Fruit fly (Drosophila melanogaster) S2 (cell line): Measurements from ENCODE around the gene AIMP2.

ENCODE experiments used
- CG8478 ChIP-seq: fragments of >200 bp; optimal IDR thresholded peaks from 2 replicates; lab custom pipeline; 2018
- CTCF ChIP-seq, 2 experiments: fragments of >200 bp; optimal IDR thresholded peaks; 2 replicates each; lab custom pipeline; 2018

DNA sequence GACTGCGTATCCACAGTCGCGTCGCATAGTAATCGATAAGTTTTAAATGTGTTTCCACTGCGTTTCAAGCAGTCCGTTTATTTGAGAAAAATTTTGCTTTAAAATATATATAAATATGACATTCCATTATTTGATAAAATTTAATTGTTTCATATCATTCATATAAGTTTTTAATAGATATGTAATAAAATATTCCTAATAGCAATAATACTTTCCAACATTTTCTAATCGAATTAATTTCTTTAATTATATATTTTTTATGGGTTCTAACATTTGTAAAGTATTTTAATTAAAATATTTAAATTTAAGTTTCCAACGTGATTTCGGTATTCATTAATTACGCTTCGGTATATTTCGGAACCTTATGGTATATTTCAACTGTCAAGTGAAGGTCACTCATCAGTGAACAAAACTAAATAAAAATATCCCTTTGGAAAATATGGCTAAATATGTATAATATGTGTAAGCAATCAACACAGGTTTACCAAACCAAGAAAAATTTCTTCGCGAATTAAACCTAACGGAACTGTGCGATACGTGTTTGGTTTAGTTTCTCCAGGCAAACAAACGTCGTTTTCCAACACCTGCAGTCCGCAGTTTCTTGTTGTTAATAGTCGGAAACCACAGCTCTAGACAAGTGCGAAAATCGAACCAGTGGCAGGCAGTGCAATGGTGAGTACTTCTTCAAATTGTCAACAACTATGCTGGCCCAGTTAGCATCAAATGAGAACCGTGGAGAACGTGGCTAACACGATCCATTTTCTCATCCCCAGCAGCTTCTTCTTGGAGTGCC is 20.2 kb upstream of the AIMP2 start, which contains the start of the genes CG7739 and SCCRO:
- TF ChIP-seq CTCF (optimal IDR thresholded peaks at IDR 0.05; lab: Kevin White, UChicago), result no peak
- TF ChIP-seq CG8478, result no peak
